Worm (Caenorhabditis elegans) whole organism, midembryonic: ENCODE results near the gene C55A1.11.
"Not testable (repeated sequence)": the region's sequence is repeated elsewhere in the genome, so short reads cannot be mapped to it uniquely, and the experiment has no call there.

Experiments used
- T22C8.4 ChIP-seq: fragments of 200-800 bp; sonication (Bioruptor generic); IDR thresholded peaks from 2 replicates; pipeline ENCODE4 v1.3.6; 2022; ENCODE audit warnings: missing genetic modification characterization, missing compliant biosample characterization
- cog-1 ChIP-seq: sonication (generic microtip); optimal IDR thresholded peaks from 2 replicates; lab custom pipeline; 2016; ENCODE audit warnings: missing genetic modification characterization, missing compliant biosample characterization
- flt-1 ChIP-seq: fragments of 200-800 bp; sonication (Bioruptor generic); IDR thresholded peaks from 2 replicates; pipeline ENCODE4 v1.3.6; 2022; ENCODE audit warnings: missing genetic modification characterization, missing compliant biosample characterization
- klf-2 ChIP-seq: fragments of 200-800 bp; sonication (Bioruptor generic); conservative IDR thresholded peaks from 2 replicates; pipeline ENCODE4 v1.3.6; 2022; ENCODE audit warnings: missing genetic modification reagents, missing genetic modification characterization, missing compliant biosample characterization
- med-1 ChIP-seq: sonication (generic microtip); optimal IDR thresholded peaks from 2 replicates; lab custom pipeline; 2017; ENCODE audit warnings: missing genetic modification characterization, mild to moderate bottlenecking, missing compliant biosample characterization, antibody characterized with exemption, missing genetic modification reagents; ENCODE audit not compliant: insufficient read depth
- ref-1 ChIP-seq: fragments of 200-800 bp; sonication (Bioruptor generic); conservative IDR thresholded peaks from 2 replicates; pipeline ENCODE4 v1.3.6; 2022; ENCODE audit warnings: missing genetic modification reagents, missing genetic modification characterization, missing compliant biosample characterization
- tab-1 ChIP-seq: fragments of 200-800 bp; sonication (Bioruptor generic); IDR thresholded peaks from 2 replicates; pipeline ENCODE4 v1.3.6; 2022; ENCODE audit warnings: missing genetic modification characterization, missing compliant biosample characterization
- ztf-23 ChIP-seq: fragments of 200-800 bp; sonication (Bioruptor generic); IDR thresholded peaks from 2 replicates; pipeline ENCODE4 v1.3.6; 2022; ENCODE audit warnings: missing genetic modification reagents, missing genetic modification characterization, missing compliant biosample characterization
- ztf-29 ChIP-seq: fragments of 200-800 bp; sonication (Bioruptor generic); IDR thresholded peaks from 2 replicates; pipeline ENCODE4 v1.3.6; 2022; ENCODE audit warnings: missing genetic modification reagents, missing genetic modification characterization, missing compliant biosample characterization

C55A1.11 gene

DNA sequence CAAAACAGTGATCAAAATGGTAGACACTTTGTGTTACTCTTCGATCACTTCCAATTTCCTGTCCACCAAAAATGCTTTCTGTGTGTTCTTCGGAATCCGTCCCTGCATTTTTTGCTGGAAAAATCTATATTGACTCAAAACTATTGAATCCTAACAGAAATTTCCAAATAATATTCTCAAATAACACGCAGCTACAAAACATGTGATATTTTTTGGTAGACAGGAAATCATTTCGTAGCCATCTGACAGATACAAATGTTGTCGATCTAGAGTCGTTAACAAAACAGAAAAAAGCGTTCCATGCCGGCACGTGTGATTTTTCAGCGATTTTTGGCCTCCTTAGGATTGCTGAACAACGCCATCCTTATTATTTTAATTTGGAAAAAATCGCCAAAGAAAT is 12.8 kb upstream of the C55A1.11 start, which contains the start of gene str-263:
Gene str-263, plus strand, starts transcription at position 301 of the 400 bp plus-strand sequence.
- TF ChIP-seq ztf-23 (GFP tag; lab: Robert Waterston, UW): no peak

DNA sequence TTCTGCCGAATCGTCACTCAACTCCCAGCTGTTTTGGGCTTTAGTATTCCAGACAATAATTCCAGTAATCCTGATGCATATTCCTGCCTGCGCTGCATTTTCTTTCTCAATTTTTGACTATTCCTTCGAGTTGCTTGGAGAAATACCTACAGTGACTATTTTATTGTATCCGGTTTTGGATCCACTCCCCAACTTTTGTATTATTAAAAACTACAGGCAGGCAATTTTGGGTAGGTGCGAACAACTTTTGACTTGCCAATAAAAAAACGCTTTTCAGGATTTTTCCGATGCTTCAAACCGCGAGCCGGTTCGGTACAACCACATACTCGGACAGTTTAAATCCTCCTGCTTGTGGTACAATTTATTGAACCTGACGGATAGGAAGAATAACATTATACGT is 11.1 kb upstream of the C55A1.11 start:
- no peak for TF ChIP-seq ref-1 (GFP tag; lab: Robert Waterston, UW)
- TF ChIP-seq ztf-23 (GFP tag; lab: Robert Waterston, UW): no peak
- TF ChIP-seq ztf-29 (GFP tag; lab: Robert Waterston, UW): no peak
- TF ChIP-seq T22C8.4: no peak
- TF ChIP-seq klf-2 (GFP tag; lab: Robert Waterston, UW): no peak
- no peak for TF ChIP-seq med-1 (GFP tag; lab: Kevin White, UChicago)
- no peak for TF ChIP-seq cog-1 (tag; lab: Kevin White, UChicago)
- no peak for TF ChIP-seq flt-1 (GFP tag; lab: Robert Waterston, UW)
- TF ChIP-seq tab-1 (GFP tag; lab: Robert Waterston, UW): no peak

DNA sequence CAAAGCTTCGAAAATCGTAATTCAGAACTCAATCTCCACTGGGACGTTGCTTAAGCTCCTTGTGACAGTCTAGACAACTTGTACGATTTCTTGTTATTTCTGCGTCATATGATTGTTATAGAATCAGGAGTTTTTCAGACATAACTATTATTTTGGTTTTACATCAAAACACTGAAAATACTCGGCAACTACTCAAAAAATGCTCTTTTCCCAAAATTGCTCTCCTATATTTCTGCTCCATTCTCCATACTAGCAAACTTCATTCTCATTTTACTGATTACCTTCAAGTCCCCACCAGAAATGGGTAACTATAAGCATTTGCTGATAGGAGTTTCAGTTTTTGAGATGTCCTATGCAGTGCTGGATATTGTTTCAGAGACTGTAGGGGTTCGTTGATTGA is 4.1 kb upstream of the C55A1.11 start, which contains the start of gene C55A1.1:
Gene C55A1.1, plus strand, starts transcription at position 301 of the 400 bp plus-strand sequence.
- TF ChIP-seq T22C8.4 (no peak), flt-1 (GFP tag; lab: Robert Waterston, UW) (no peak), ref-1 (GFP tag; lab: Robert Waterston, UW) (no peak), klf-2 (GFP tag; lab: Robert Waterston, UW) (no peak), med-1 (GFP tag; lab: Kevin White, UChicago) (no peak), cog-1 (tag; lab: Kevin White, UChicago) (no peak), ztf-29 (GFP tag; lab: Robert Waterston, UW) (no peak), ztf-23 (GFP tag; lab: Robert Waterston, UW) (no peak), tab-1 (GFP tag; lab: Robert Waterston, UW) (no peak)

DNA sequence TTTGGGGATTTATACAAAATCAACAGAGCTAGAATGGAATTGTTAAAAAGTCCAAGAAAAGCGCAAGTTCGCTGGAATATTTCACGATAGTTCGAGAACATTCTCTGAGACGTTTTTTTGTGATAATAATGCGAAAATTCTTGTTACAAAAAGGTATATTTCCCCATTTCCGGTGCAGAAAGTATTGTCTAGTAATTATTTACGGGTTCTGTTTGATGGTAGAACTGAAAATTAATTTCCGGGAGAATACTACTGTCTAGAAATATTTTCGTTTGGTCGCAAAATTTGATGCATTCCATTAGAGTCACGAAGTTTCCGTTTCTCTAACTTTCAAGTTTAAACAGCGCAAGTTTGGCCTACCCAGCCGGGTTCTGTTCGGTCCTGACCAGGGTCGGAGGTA is 3.9 kb downstream of the C55A1.11 start, which contains the start of gene str-248:
Gene str-248, minus strand, starts transcription at position 101 of the 400 bp plus-strand sequence.
- no peak for TF ChIP-seq tab-1 (GFP tag; lab: Robert Waterston, UW)

DNA sequence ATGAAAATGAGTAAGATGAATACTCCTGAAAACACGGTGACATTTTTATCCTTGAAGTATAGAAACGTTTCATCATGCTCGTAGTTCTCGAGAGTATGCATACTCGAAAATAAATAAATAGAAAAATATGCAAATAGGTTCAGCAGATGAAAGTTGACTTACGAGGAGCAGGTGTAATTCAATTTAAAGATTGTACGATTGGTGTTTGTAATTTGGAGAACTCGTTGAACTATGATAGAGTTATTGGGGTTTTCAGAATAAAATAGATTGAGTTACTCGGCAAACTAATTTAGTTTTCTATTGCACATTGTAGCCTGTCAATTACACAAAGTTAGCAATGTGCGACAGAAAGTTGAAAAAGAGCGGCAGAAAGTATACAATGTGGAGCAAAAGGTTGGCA is 13.2 kb downstream of the C55A1.11 start, which contains the start of gene srz-44:
Gene srz-44, minus strand, starts transcription at position 101 of the 400 bp plus-strand sequence.
- TF ChIP-seq ztf-23 (GFP tag; lab: Robert Waterston, UW): no peak
- no peak for TF ChIP-seq ref-1 (GFP tag; lab: Robert Waterston, UW)
- no peak for TF ChIP-seq T22C8.4
- no peak for TF ChIP-seq ztf-29 (GFP tag; lab: Robert Waterston, UW)
- TF ChIP-seq flt-1 (GFP tag; lab: Robert Waterston, UW): no peak
- no peak for TF ChIP-seq tab-1 (GFP tag; lab: Robert Waterston, UW)
- TF ChIP-seq cog-1 (tag; lab: Kevin White, UChicago): no peak
- TF ChIP-seq med-1 (GFP tag; lab: Kevin White, UChicago): no peak
- no peak for TF ChIP-seq klf-2 (GFP tag; lab: Robert Waterston, UW)

DNA sequence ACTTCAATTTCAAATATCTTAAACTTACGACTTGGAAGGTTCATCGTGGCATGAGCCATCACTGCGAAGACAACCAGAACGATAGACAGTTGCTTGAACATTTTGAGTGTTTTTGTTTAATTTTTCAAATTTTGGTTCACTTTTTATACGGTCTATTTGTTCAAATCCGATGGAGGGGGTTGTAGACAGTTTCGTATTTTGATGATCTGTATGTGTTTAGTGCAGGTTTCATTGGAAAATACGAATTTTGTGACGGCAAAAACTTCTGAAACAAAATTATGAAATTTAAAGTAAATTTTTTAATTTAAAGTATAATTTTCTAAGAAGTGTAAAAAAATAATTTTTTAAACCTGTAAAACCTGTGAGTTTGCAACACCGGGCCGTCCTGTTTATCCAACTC is 17.5 kb downstream of the C55A1.11 start, which contains the start of gene C55A1.4:
Gene C55A1.4, minus strand, starts transcription at position 101 of the 400 bp plus-strand sequence.
- not testable (repeated sequence) for TF ChIP-seq ztf-23, ztf-29, flt-1 (GFP tag; lab: Robert Waterston, UW)

DNA sequence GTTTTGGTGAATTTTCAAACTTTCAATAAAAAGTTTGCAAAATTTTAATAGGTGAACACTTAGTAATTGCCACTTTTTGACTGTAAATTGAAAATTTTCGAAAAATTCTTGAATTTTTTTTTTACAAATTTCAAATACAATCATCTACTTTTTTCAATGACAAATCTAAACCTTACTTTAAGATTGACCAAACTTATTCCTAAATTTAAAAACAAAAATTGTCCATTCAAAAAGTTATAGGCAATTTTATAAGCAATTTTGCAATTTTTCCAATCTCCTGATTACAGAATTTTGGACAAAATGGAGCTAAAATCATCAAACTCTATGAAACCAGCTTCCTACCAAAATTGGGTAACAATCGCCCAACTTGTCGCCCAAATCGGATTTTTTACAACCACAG is 18.9 kb downstream of the C55A1.11 start, which contains the start of gene str-23:
Gene str-23, plus strand, starts transcription at position 301 of the 400 bp plus-strand sequence.
- TF ChIP-seq cog-1 (tag; lab: Kevin White, UChicago): no peak
- TF ChIP-seq ref-1 (GFP tag; lab: Robert Waterston, UW): no peak
- TF ChIP-seq ztf-23 (GFP tag; lab: Robert Waterston, UW): no peak
- TF ChIP-seq flt-1 (GFP tag; lab: Robert Waterston, UW): no peak
- TF ChIP-seq ztf-29 (GFP tag; lab: Robert Waterston, UW): no peak
- TF ChIP-seq tab-1 (GFP tag; lab: Robert Waterston, UW): no peak
- TF ChIP-seq klf-2 (GFP tag; lab: Robert Waterston, UW): no peak
- TF ChIP-seq med-1 (GFP tag; lab: Kevin White, UChicago): no peak
- TF ChIP-seq T22C8.4: no peak

DNA sequence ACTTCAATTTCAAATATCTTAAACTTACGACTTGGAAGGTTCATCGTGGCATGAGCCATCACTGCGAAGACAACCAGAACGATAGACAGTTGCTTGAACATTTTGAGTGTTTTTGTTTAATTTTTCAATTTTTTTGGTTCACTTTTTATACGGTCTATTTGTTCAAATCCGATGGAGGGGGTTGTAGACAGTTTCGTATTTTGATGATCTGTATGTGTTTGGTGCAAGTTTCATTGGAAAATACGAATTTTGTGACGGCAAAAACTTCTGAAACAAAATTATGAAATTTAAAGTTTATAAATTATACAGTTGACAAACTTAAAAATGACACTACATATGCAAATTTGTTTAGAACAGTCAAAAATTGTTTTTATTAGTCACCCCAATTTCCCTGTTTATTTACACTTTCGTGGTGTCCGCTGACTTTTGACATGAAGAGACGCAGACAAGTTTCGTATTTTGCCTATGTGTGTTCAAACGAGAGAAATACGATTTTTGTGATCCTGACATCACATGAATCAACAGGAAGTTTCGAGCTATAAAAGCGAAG is 21.9 kb downstream of the C55A1.11 start, which contains the start of the genes C55A1.7 and C55A1.6:
Gene C55A1.7, minus strand, starts transcription at position 101 of the 550 bp plus-strand sequence.
Gene C55A1.6, plus strand, starts transcription at position 500 of the 550 bp plus-strand sequence.
- not testable (repeated sequence) for TF ChIP-seq cog-1 (tag; lab: Kevin White, UChicago); klf-2 (GFP tag; lab: Robert Waterston, UW); flt-1 (GFP tag; lab: Robert Waterston, UW)

DNA sequence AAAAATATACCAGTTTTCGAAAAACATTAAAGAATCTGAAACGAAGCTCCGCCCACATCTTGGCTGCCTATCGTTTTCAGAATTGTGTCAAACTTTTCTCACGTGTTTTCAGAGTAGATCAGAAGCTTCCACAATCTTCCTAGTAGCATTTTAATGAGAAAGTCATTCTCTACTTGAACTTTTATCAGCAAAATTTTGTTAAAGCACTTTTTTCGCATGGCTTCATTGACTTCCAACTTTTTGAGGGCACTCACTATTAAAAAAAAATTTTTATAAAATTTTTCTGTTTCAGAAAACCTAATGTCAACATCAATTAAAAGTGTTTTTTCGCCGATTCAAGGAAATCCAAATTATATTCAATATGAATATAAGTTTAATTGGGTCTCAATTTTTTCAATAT is 24.5 kb downstream of the C55A1.11 start, which contains the start of gene sru-42:
Gene sru-42, plus strand, starts transcription at position 301 of the 400 bp plus-strand sequence.
- no peak for TF ChIP-seq cog-1 (tag; lab: Kevin White, UChicago)

DNA sequence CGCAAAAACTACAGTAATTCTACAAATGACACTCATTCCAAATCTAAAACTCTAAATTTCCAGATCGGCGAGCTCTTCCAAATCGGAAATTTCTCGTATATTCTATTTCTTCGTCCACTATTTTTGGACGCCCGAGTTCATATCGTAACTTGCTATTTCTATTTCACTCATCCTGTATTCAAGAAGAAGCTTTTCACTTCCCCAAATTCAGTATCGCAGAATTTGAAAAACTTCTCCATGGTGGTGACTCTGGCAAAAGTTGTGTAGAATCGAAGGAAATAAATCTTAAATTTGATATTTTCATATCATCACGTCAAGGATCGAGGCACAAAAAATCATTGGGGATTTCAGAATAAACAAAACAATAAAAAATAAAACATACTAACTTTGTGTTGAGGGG is 26.5 kb downstream of the C55A1.11 start:
- TF ChIP-seq ztf-29 (GFP tag; lab: Robert Waterston, UW) (no peak), med-1 (GFP tag; lab: Kevin White, UChicago) (no peak), tab-1 (GFP tag; lab: Robert Waterston, UW) (no peak), klf-2 (GFP tag; lab: Robert Waterston, UW) (no peak)
